Fruit fly (Drosophila melanogaster): ENCODE measurements around the gene chinmo.
A peak's percentile ranks its signal among the peaks of the same experiment; 100 is the strongest.

The chinmo gene

DNA sequence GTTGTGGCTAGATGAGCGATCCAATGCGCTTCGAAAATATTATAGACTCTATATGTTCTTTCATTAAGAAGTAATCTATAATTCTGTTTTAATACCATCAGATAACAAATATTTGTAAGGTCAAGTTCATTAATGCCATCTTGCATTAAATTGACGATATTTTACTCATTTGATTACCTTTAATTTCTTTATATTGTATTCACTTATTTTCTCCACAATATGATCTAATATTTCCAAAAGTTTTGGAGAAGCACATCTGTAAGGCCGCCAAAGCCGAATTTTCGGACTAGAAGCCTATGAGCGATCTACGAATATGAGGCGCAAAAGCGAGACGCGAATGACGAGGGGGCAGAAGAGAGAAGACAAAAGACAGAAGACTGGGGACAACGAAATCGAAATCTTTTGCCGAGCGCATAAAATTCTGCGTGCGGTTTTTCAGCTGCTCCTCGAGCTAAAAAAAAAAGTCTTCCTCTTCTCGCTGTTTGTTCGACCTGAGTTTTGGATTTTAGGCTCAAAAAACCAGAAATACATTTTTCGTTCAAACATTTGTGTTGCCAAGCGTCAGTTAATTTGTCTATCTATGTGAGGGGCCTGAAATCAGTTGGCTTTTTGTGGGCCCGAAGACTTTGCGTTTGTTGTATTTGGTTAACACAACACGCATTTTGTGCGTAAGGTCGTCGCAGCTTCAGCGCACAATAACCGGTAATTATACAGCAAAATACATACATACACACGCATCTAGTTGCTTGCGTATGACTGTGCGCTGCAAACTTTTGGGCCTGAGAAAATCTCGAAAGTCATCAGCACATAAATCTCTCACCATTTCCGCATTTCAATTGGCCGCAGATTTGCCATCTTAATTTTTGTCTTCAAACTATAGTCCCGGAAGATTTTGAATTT, 12.2 kb upstream of the chinmo start (continued):
- TF ChIP-seq CG12236 (GFP tag; optimal IDR thresholded peaks at IDR 0.05) (peak; percentile 92), Sry-δ (GFP tag; optimal IDR thresholded peaks at IDR 0.05) (peak; percentile 74), CG4820 (GFP tag; optimal IDR thresholded peaks at IDR 0.05) (peak; percentile 98), Asciz (GFP tag; optimal IDR thresholded peaks at IDR 0.05) (peak; percentile 97), pnt (GFP tag; optimal IDR thresholded peaks at IDR 0.05) (peak; percentile 98), Dek (tag; optimal IDR thresholded peaks at IDR 0.05) (peak; percentile 99), shn (GFP tag; optimal IDR thresholded peaks at IDR 0.05) (peak; percentile 97), CG13424 (tag; optimal IDR thresholded peaks at IDR 0.05) (peak; percentile 99), hbn (GFP tag; IDR thresholded peaks at IDR 0.05; ENCODE audit: partially characterized antibody) (no peak), Aef1 (GFP tag; IDR thresholded peaks at IDR 0.05) (peak; percentile 99), D (optimal IDR thresholded peaks at IDR 0.05) (no peak), D (GFP tag; optimal IDR thresholded peaks at IDR 0.05) (peak; percentile 97), peb (GFP tag; IDR thresholded peaks at IDR 0.05) (peak; percentile 96), Gug (GFP tag; IDR thresholded peaks at IDR 0.05) (peak; percentile 98; the same call in 3 of the 4 replicates), CG14710 (tag; optimal IDR thresholded peaks at IDR 0.05) (peak; percentile 92), row (GFP tag; IDR thresholded peaks at IDR 0.05) (peak; percentile 99), chm (GFP tag; IDR thresholded peaks at IDR 0.05) (peak; percentile 82), CG12299 (tag; optimal IDR thresholded peaks at IDR 0.05) (peak; percentile 96), CG17802 (tag; optimal IDR thresholded peaks at IDR 0.05) (peak; percentile 80), exex (tag; optimal IDR thresholded peaks at IDR 0.05) (peak; percentile 87), CG18599 (GFP tag; optimal IDR thresholded peaks at IDR 0.05) (peak; percentile 98), HHEX (GFP tag; optimal IDR thresholded peaks at IDR 0.05) (peak; percentile 98), Dp (GFP tag; optimal IDR thresholded peaks at IDR 0.05) (peak; percentile 32), crol (GFP tag; IDR thresholded peaks at IDR 0.05) (peak; percentile 85), CG7839 (tag; optimal IDR thresholded peaks at IDR 0.05) (peak; percentile 100), CG7357 (GFP tag; IDR thresholded peaks at IDR 0.05) (peak; percentile 97), Rfx (GFP tag; IDR thresholded peaks at IDR 0.05) (peak; percentile 99), CG3838 (GFP tag; optimal IDR thresholded peaks at IDR 0.05) (peak; percentile 94), CG10431 (GFP tag; optimal IDR thresholded peaks at IDR 0.05) (peak; percentile 18), h (optimal IDR thresholded peaks at IDR 0.05) (no peak), CkIIα-i1 (GFP tag; IDR thresholded peaks at IDR 0.05) (peak; percentile 85), corto (GFP tag; optimal IDR thresholded peaks at IDR 0.05) (no peak), jumu (GFP tag; optimal IDR thresholded peaks at IDR 0.05) (peak; percentile 96), CG8388 (GFP tag; optimal IDR thresholded peaks at IDR 0.05) (peak; percentile 96), CG13775 (GFP tag; optimal IDR thresholded peaks at IDR 0.05) (peak; percentile 99), CG31441 (GFP tag; IDR thresholded peaks at IDR 0.05) (peak; percentile 94), CG3726 (GFP tag; IDR thresholded peaks at IDR 0.05) (peak; percentile 96), E2f2 (GFP tag; IDR thresholded peaks at IDR 0.05) (peak; percentile 87), CG31388 (GFP tag; optimal IDR thresholded peaks at IDR 0.05) (peak; percentile 95), crc (GFP tag; optimal IDR thresholded peaks at IDR 0.05) (peak; percentile 96), pzg (GFP tag; optimal IDR thresholded peaks at IDR 0.05) (peak; percentile 16), pho (GFP tag; optimal IDR thresholded peaks at IDR 0.05) (peak; percentile 99), Dad (GFP tag; optimal IDR thresholded peaks at IDR 0.05) (peak; percentile 95), CG33557 (GFP tag; optimal IDR thresholded peaks at IDR 0.05) (peak; percentile 44), kah (GFP tag; optimal IDR thresholded peaks at IDR 0.05) (peak; percentile 93), CG1603 (tag; optimal IDR thresholded peaks at IDR 0.05) (peak; percentile 73), Sox100B (GFP tag; optimal IDR thresholded peaks at IDR 0.05) (peak; percentile 100), CG10462 (GFP tag; optimal IDR thresholded peaks at IDR 0.05) (peak; percentile 96), zen2 (GFP tag; IDR thresholded peaks at IDR 0.05; ENCODE audit: partially characterized antibody) (no peak)
